Worm (Caenorhabditis elegans) whole organism, L1 larva: ENCODE measurements around the gene srv-25.
"Not testable (repeated sequence)": the region's sequence is repeated elsewhere in the genome, so short reads cannot be mapped to it uniquely, and the experiment has no call there.

Experiments used
- fkh-8 ChIP-seq: sonication (generic microtip); optimal IDR thresholded peaks from 2 replicates; lab custom pipeline; 2016; ENCODE audit warnings: mild to moderate bottlenecking, missing genetic modification characterization, missing compliant biosample characterization
- mep-1 ChIP-seq: fragments of 150-350 bp; optimal IDR thresholded peaks from 2 replicates; lab custom pipeline; 2014; ENCODE audit warnings: missing biosample characterization, missing genetic modification characterization
- sptf-1 ChIP-seq: fragments of 150-350 bp; optimal IDR thresholded peaks from 2 replicates; lab custom pipeline; 2014; ENCODE audit warnings: missing biosample characterization, missing genetic modification characterization
- tlp-1 ChIP-seq: fragments of 150-350 bp; optimal IDR thresholded peaks from 2 replicates; lab custom pipeline; 2014; ENCODE audit warnings: missing biosample characterization, missing genetic modification characterization

DNA sequence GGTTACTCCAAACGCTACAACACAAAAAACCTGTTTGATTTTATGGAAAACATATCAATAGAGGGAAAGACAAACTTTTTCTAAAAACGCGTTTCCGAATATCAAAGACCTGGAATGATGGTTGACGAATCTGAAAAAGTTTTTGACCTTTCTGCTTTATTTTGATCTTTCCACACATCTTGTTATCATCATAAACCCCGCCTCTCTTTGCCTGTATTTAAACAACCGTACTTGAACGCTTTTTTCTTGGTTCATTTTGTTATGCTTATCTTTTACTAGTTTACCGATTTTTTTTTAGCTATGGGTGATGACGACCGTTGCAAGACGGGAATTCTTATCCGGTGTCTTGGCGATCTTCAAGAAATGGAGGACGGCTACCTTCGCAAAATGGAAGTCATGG is 50.5 kb downstream of the srv-25 start, which contains the start of gene T13A10.2:
- not testable (repeated sequence) for TF ChIP-seq tlp-1, sptf-1, fkh-8, mep-1 (tag; lab: Kevin White, UChicago)
